Fruit fly (Drosophila melanogaster) whole organism, embryonic: ENCODE data around the gene CG43702.

Experiments used
- CG10366 ChIP-seq: fragments of 200-800 bp; sonication (Bioruptor generic); IDR thresholded peaks from 2 replicates; pipeline ENCODE4 v1.3.6; 2022; ENCODE audit warnings: missing biosample characterization, missing genetic modification characterization
- CG10431 ChIP-seq: fragments of 200-800 bp; sonication (Bioruptor generic); optimal IDR thresholded peaks from 3 replicates; lab custom pipeline; 2018; ENCODE audit warnings: missing biosample characterization, mild to moderate bottlenecking, missing genetic modification characterization
- CG12219 ChIP-seq: fragments of 200-800 bp; sonication (Bioruptor generic); optimal IDR thresholded peaks from 3 replicates; lab custom pipeline; 2018; ENCODE audit warnings: missing biosample characterization, mild to moderate bottlenecking, missing genetic modification characterization
- CG14667 ChIP-seq: fragments of 200-800 bp; sonication (Bioruptor generic); IDR thresholded peaks from 2 replicates; pipeline ENCODE4 v1.3.6; 2022; ENCODE audit warnings: missing biosample characterization, missing genetic modification characterization
- CG1529 ChIP-seq: fragments of 200-800 bp; sonication (Bioruptor generic); optimal IDR thresholded peaks from 3 replicates; lab custom pipeline; 2018; ENCODE audit warnings: missing biosample characterization, missing genetic modification characterization
- CG17186 ChIP-seq: fragments of 200-800 bp; sonication (Bioruptor generic); optimal IDR thresholded peaks from 3 replicates; lab custom pipeline; 2017; ENCODE audit warnings: missing biosample characterization, missing genetic modification reagents, missing genetic modification characterization
- CG1792 ChIP-seq: fragments of 200-800 bp; sonication (Bioruptor generic); optimal IDR thresholded peaks from 2 replicates; lab custom pipeline; 2016; ENCODE audit warnings: missing biosample characterization, missing genetic modification characterization
- CG18262 ChIP-seq: fragments of 200-800 bp; optimal IDR thresholded peaks from 3 replicates; lab custom pipeline; 2019; ENCODE audit warnings: missing biosample characterization, mild to moderate bottlenecking, missing genetic modification characterization, moderate library complexity
- CG1832 ChIP-seq: fragments of 200-800 bp; sonication (Bioruptor generic); optimal IDR thresholded peaks from 2 replicates; lab custom pipeline; 2017; ENCODE audit warnings: missing biosample characterization, mild to moderate bottlenecking, missing genetic modification characterization, inconsistent platforms
- CG34224 ChIP-seq: fragments of 200-800 bp; sonication (Bioruptor generic); IDR thresholded peaks from 3 replicates; pipeline ENCODE4 v1.3.6; 2022; ENCODE audit warnings: missing biosample characterization, missing genetic modification characterization; ENCODE audit not compliant: partially characterized antibody
- CG7786 ChIP-seq: fragments of 200-800 bp; sonication (Bioruptor generic); optimal IDR thresholded peaks from 2 replicates; lab custom pipeline; 2016; ENCODE audit warnings: missing biosample characterization, missing genetic modification characterization
- CG9609 ChIP-seq: fragments of 200-800 bp; sonication (Bioruptor generic); optimal IDR thresholded peaks from 3 replicates; lab custom pipeline; 2016; ENCODE audit warnings: missing biosample characterization, missing genetic modification characterization
- Elba2 ChIP-seq: fragments of 200-800 bp; sonication (Bioruptor generic); optimal IDR thresholded peaks from 3 replicates; lab custom pipeline; 2016; ENCODE audit warnings: missing biosample characterization, missing genetic modification characterization
- Ets97D ChIP-seq: fragments of 200-800 bp; sonication (Bioruptor generic); optimal IDR thresholded peaks from 3 replicates; lab custom pipeline; 2016; ENCODE audit warnings: missing biosample characterization, missing genetic modification characterization
- Gug ChIP-seq: fragments of 200-800 bp; sonication (Bioruptor generic); IDR thresholded peaks from 4 replicates; pipeline ENCODE4 v1.3.6; 2022; ENCODE audit warnings: missing biosample characterization, missing genetic modification characterization
- MTF-1 ChIP-seq: fragments of 200-800 bp; sonication (Bioruptor generic); optimal IDR thresholded peaks from 2 replicates; lab custom pipeline; 2018; ENCODE audit warnings: missing biosample characterization, mild to moderate bottlenecking, missing genetic modification characterization, borderline replicate concordance
- Med ChIP-seq: fragments of 200-800 bp; sonication (Bioruptor generic); peaks from one replicate; lab custom pipeline; 2016; ENCODE audit warnings: missing biosample characterization, missing genetic modification characterization, mild to moderate bottlenecking, inconsistent platforms, moderate library complexity
- Oaz ChIP-seq: fragments of 200-800 bp; sonication (Bioruptor generic); IDR thresholded peaks from 2 replicates; pipeline ENCODE4 v1.3.6; 2022; ENCODE audit warnings: missing biosample characterization, missing genetic modification characterization
- Rx ChIP-seq: fragments of 200-800 bp; sonication (Bioruptor generic); IDR thresholded peaks from 2 replicates; pipeline ENCODE4 v1.3.6; 2022; ENCODE audit warnings: missing biosample characterization, missing genetic modification characterization
- Scr ChIP-seq: fragments of 200-800 bp; sonication (Bioruptor generic); IDR thresholded peaks from 2 replicates; pipeline ENCODE4 v1.3.6; 2022; ENCODE audit warnings: missing biosample characterization, missing genetic modification characterization; ENCODE audit not compliant: partially characterized antibody
- ac ChIP-seq: fragments of 200-800 bp; sonication (Bioruptor generic); optimal IDR thresholded peaks from 3 replicates; lab custom pipeline; 2017; ENCODE audit warnings: missing biosample characterization, mild to moderate bottlenecking, missing genetic modification characterization
- ase ChIP-seq: fragments of 200-800 bp; sonication (Bioruptor generic); IDR thresholded peaks from 3 replicates; pipeline ENCODE4 v1.3.6; 2022; ENCODE audit warnings: missing biosample characterization, missing genetic modification characterization
- az2 ChIP-seq: fragments of 200-800 bp; sonication (Bioruptor generic); optimal IDR thresholded peaks from 3 replicates; lab custom pipeline; 2016; ENCODE audit warnings: missing biosample characterization, missing genetic modification characterization
- bab2 ChIP-seq: fragments of 200-800 bp; sonication (Bioruptor generic); optimal IDR thresholded peaks from 2 replicates; lab custom pipeline; 2016; ENCODE audit warnings: missing biosample characterization, missing genetic modification characterization
- croc ChIP-seq: fragments of 200-800 bp; sonication (Bioruptor generic); conservative IDR thresholded peaks from 3 replicates; pipeline ENCODE4 v1.3.6; 2022; ENCODE audit warnings: missing biosample characterization, missing genetic modification characterization
- dan ChIP-seq: fragments of 200-800 bp; sonication (Bioruptor generic); IDR thresholded peaks from 2 replicates; pipeline ENCODE4 v1.3.6; 2022; ENCODE audit warnings: missing biosample characterization, missing genetic modification characterization
- disco-r ChIP-seq: fragments of 200-800 bp; sonication (Bioruptor generic); optimal IDR thresholded peaks from 2 replicates; lab custom pipeline; 2016; ENCODE audit warnings: missing biosample characterization, missing genetic modification characterization
- dm ChIP-seq: fragments of 200-800 bp; sonication (Bioruptor generic); optimal IDR thresholded peaks from 3 replicates; lab custom pipeline; 2016; ENCODE audit warnings: missing biosample characterization, missing genetic modification characterization
- fd3F ChIP-seq: fragments of 200-800 bp; sonication (Bioruptor generic); optimal IDR thresholded peaks from 2 replicates; lab custom pipeline; 2018; ENCODE audit warnings: missing biosample characterization, mild to moderate bottlenecking, missing genetic modification characterization, moderate library complexity
- gcm2 ChIP-seq: fragments of 200-800 bp; sonication (Bioruptor generic); optimal IDR thresholded peaks from 2 replicates; lab custom pipeline; 2016; ENCODE audit warnings: missing biosample characterization, missing genetic modification characterization
- gfzf ChIP-seq: fragments of 200-800 bp; sonication (Bioruptor generic); optimal IDR thresholded peaks from 2 replicates; lab custom pipeline; 2016; ENCODE audit warnings: missing biosample characterization, mild to moderate bottlenecking, missing genetic modification characterization, moderate library complexity
- kni ChIP-seq: fragments of 200-800 bp; sonication (Bioruptor generic); optimal IDR thresholded peaks from 3 replicates; lab custom pipeline; 2017; ENCODE audit warnings: mild to moderate bottlenecking, missing biosample characterization, missing genetic modification reagents, missing genetic modification characterization
- lilli ChIP-seq: fragments of 200-800 bp; sonication (Bioruptor generic); optimal IDR thresholded peaks from 3 replicates; lab custom pipeline; 2016; ENCODE audit warnings: missing biosample characterization, missing genetic modification characterization
- nmo ChIP-seq: fragments of 200-800 bp; sonication (Bioruptor generic); optimal IDR thresholded peaks from 2 replicates; lab custom pipeline; 2018; ENCODE audit warnings: missing biosample characterization, mild to moderate bottlenecking, missing genetic modification characterization, moderate library complexity
- oc ChIP-seq: fragments of 200-800 bp; sonication (Bioruptor generic); optimal IDR thresholded peaks from 2 replicates; lab custom pipeline; 2018; ENCODE audit warnings: missing biosample characterization, mild to moderate bottlenecking, missing genetic modification characterization, moderate library complexity
- pan ChIP-seq, 4 experiments: fragments of >200 bp in 3 of 4; fragments of 200-800 bp in 1 of 4; sonication (Bioruptor generic) in 1 of 4; optimal IDR thresholded peaks in 3 of 4; IDR thresholded peaks in 1 of 4; 2 replicates each; pipeline versions ENCODE4 v1.3.6 to Lab custom; 2017 to 2022; ENCODE audit warnings: missing biosample characterization in 2 of 4, missing genetic modification characterization in 2 of 4, mixed read lengths in 1 of 4
- peb ChIP-seq: fragments of 200-800 bp; sonication (Bioruptor generic); IDR thresholded peaks from 2 replicates; pipeline ENCODE4 v1.3.6; 2022; ENCODE audit warnings: missing biosample characterization, missing genetic modification characterization
- prd ChIP-seq, 3 experiments: fragments of >200 bp in 2 of 3; fragments of 200-800 bp in 1 of 3; sonication (Bioruptor generic) in 1 of 3; optimal IDR thresholded peaks in 2 of 3; IDR thresholded peaks in 1 of 3; 2 replicates in 2 of 3; 3 replicates in 1 of 3; pipeline versions ENCODE4 v1.3.6 to Lab custom; 2017 to 2022; ENCODE audit warnings: missing biosample characterization in 1 of 3, missing genetic modification characterization in 1 of 3
- rib ChIP-seq: fragments of 200-800 bp; sonication (Bioruptor generic); IDR thresholded peaks from 2 replicates; pipeline ENCODE4 v1.3.6; 2022; ENCODE audit warnings: missing biosample characterization, missing genetic modification characterization
- run ChIP-seq: fragments of 200-800 bp; sonication (Bioruptor generic); optimal IDR thresholded peaks from 3 replicates; lab custom pipeline; 2018; ENCODE audit warnings: missing biosample characterization, mild to moderate bottlenecking, missing genetic modification characterization
- sens ChIP-seq: fragments of 200-800 bp; sonication (Bioruptor generic); peaks from one replicate; lab custom pipeline; 2016; ENCODE audit warnings: missing biosample characterization, missing genetic modification characterization
- seq ChIP-seq: fragments of 200-800 bp; sonication (Bioruptor generic); IDR thresholded peaks from 2 replicates; pipeline ENCODE4 v1.3.6; 2022; ENCODE audit warnings: missing biosample characterization, missing genetic modification characterization
- stwl ChIP-seq: fragments of 200-800 bp; sonication (Bioruptor generic); optimal IDR thresholded peaks from 3 replicates; lab custom pipeline; 2018; ENCODE audit warnings: missing biosample characterization, mild to moderate bottlenecking, missing genetic modification characterization, moderate library complexity
- tgo ChIP-seq: fragments of 200-800 bp; sonication (Bioruptor generic); IDR thresholded peaks from 3 replicates; pipeline ENCODE4 v1.3.6; 2022; ENCODE audit warnings: missing biosample characterization, missing genetic modification characterization
- tna ChIP-seq: fragments of 200-800 bp; sonication (Bioruptor generic); IDR thresholded peaks from 2 replicates; pipeline ENCODE4 v1.3.6; 2022; ENCODE audit warnings: missing biosample characterization, missing genetic modification characterization; ENCODE audit not compliant: partially characterized antibody
- vnd ChIP-seq: fragments of 200-800 bp; sonication (Bioruptor generic); IDR thresholded peaks from 3 replicates; pipeline ENCODE4 v1.3.6; 2022; ENCODE audit warnings: missing biosample characterization, missing genetic modification characterization; ENCODE audit not compliant: partially characterized antibody

CG43702 gene

DNA sequence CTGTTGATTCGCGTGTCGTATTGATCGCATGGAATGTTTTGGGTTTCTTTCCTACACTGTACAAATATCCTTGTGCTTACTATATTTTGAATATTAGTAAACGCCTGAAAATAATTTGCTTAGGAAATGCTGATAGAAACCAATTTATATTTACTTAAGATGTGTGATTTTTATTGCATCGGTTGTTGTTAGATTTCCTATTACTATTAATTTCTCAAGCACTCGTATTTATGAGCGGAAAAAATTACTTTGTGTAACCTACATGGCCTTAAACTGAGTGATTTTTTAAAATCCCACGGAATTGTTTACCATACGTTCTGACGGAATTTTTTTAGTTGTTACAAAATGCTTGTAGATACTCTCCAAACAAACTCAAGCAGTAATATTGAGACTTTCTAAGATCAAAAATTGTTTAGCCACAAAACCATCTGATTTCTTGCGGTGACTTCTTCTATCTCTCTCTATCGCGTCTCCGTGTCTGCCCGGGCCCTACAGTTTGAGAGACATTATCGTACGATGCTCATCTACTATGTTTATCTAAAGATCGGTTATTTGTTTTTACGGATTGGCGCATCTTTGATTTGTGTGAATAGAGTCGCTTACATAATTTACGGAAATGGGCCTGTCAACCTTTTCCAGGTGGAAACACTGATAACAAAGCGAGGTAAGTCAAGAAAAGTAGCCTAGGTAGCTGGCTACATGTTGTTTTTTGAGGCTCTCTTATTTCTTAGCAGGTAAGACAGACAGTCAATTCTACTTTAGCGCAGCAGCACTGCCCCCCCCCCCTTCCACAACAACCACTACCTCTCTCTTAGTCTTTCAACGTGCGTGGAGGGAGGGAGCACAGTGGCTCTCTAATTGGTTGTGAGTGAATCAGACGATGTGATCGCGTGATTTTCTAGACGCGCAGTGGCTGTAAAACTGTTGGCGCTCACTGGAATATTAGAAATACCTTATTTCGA is 21.9 kb upstream of the CG43702 start (continued):
- TF ChIP-seq tgo: peak; percentile 58; the same call in 2 of the 3 replicates
- TF ChIP-seq CG7786 (GFP tag; lab: Kevin White, UChicago): peak; percentile 68
- TF ChIP-seq CG1529 (GFP tag; lab: Kevin White, UChicago): peak; percentile 52
- peak; percentile 75 for TF ChIP-seq az2
- TF ChIP-seq rib (GFP tag; lab: Robert Waterston, UW): no peak
- TF ChIP-seq lilli (GFP tag; lab: Kevin White, UChicago): peak; percentile 64
- TF ChIP-seq prd (optimal IDR thresholded peaks at IDR 0.05; lab: Kevin White, UChicago): no peak
- peak; percentile 66 for TF ChIP-seq prd (GFP tag; IDR thresholded peaks at IDR 0.05; lab: Robert Waterston, UW)
- TF ChIP-seq croc (GFP tag; lab: Robert Waterston, UW): peak; percentile 24; the same call in 1 of the 3 replicates
- TF ChIP-seq Ets97D: no peak
- TF ChIP-seq MTF-1 (GFP tag; lab: Kevin White, UChicago): peak; percentile 1
- TF ChIP-seq Gug: 0 out of 4 replicates have a peak, but pooled peaks have one; percentile 5
- TF ChIP-seq oc (tag; lab: Kevin White, UChicago): peak; percentile 0
- TF ChIP-seq CG1832 (GFP tag; lab: Kevin White, UChicago): no peak
- TF ChIP-seq CG10366 (GFP tag; lab: Robert Waterston, UW): no peak; the same call in 1 of the 2 replicates
- TF ChIP-seq seq: 0 out of 2 replicates have a peak, but pooled peaks have one; percentile 11
- TF ChIP-seq dan: no peak
- no peak for TF ChIP-seq Oaz
- peak; percentile 82 for TF ChIP-seq nmo
- TF ChIP-seq ac (GFP tag; lab: Kevin White, UChicago): peak; percentile 51
- TF ChIP-seq Med (GFP tag; lab: Kevin White, UChicago): peak; percentile 69
- TF ChIP-seq Rx: no peak
- TF ChIP-seq CG17186 (GFP tag; lab: Kevin White, UChicago): no peak
- 0 out of 2 replicates have a peak, but pooled peaks have one; percentile 25 for TF ChIP-seq CG14667 (GFP tag; lab: Robert Waterston, UW)
- no peak for TF ChIP-seq run
- TF ChIP-seq CG10431 (GFP tag; lab: Kevin White, UChicago): peak; percentile 42
- TF ChIP-seq gcm2 (GFP tag; lab: Kevin White, UChicago): peak; percentile 19
- peak; percentile 88 for TF ChIP-seq kni (GFP tag; lab: Kevin White, UChicago)
- TF ChIP-seq Scr (GFP tag; lab: Robert Waterston, UW): 0 out of 2 replicates have a peak, but pooled peaks have one; percentile 16
- TF ChIP-seq bab2: peak; percentile 43
- peak; percentile 96 for TF ChIP-seq sens
- 0 out of 3 replicates have a peak, but pooled peaks have one; percentile 10 for TF ChIP-seq ase (GFP tag; lab: Robert Waterston, UW)
- TF ChIP-seq CG9609 (GFP tag; lab: Kevin White, UChicago): peak; percentile 40
- no peak for TF ChIP-seq pan (optimal IDR thresholded peaks at IDR 0.05; lab: Kevin White, UChicago)
- TF ChIP-seq pan (GFP tag; optimal IDR thresholded peaks at IDR 0.05 in 1 of 2, IDR thresholded peaks at IDR 0.05 in 1 of 2): peak in 1 of 2 experiments; percentile 4
- TF ChIP-seq CG34224 (GFP tag; lab: Robert Waterston, UW): peak; percentile 16; the same call in 1 of the 3 replicates
- TF ChIP-seq vnd: no peak
- TF ChIP-seq CG1792: peak; percentile 4
- no peak for TF ChIP-seq Elba2 (GFP tag; lab: Kevin White, UChicago)
- no peak for TF ChIP-seq tna (GFP tag; lab: Robert Waterston, UW)
- peak; percentile 87 for TF ChIP-seq CG18262 (tag; lab: Kevin White, UChicago)
- TF ChIP-seq peb (GFP tag; lab: Robert Waterston, UW): no peak
- peak; percentile 54 for TF ChIP-seq disco-r (GFP tag; lab: Kevin White, UChicago)
- no peak for TF ChIP-seq dm (GFP tag; lab: Kevin White, UChicago)
- TF ChIP-seq CG12219: peak; percentile 24
- TF ChIP-seq stwl (tag; lab: Kevin White, UChicago): no peak
- TF ChIP-seq gfzf: no peak
- TF ChIP-seq fd3F: peak; percentile 29
